Worm (Caenorhabditis elegans) whole organism, young adult: ENCODE results near the gene bath-7.

Source experiments
- C06A6.2 ChIP-seq: fragments of 200-800 bp; sonication (Bioruptor generic); conservative IDR thresholded peaks from 2 replicates; pipeline ENCODE4 v1.3.6; 2022; ENCODE audit warnings: missing genetic modification characterization, missing compliant biosample characterization
- F10E7.11 ChIP-seq: sonication (generic microtip); optimal IDR thresholded peaks from 2 replicates; lab custom pipeline; 2017; ENCODE audit warnings: mild to moderate bottlenecking, missing genetic modification characterization, moderate library complexity, missing compliant biosample characterization
- F49E8.2 ChIP-seq: sonication (generic microtip); optimal IDR thresholded peaks from 3 replicates; lab custom pipeline; 2017; ENCODE audit warnings: missing genetic modification characterization, mild to moderate bottlenecking, missing compliant biosample characterization, antibody characterized with exemption, moderate library complexity; ENCODE audit not compliant: insufficient read depth
- K11D2.4 ChIP-seq: fragments of 200-800 bp; sonication (Bioruptor generic); IDR thresholded peaks from 2 replicates; pipeline ENCODE4 v1.3.6; 2022; ENCODE audit warnings: missing genetic modification reagents, missing genetic modification characterization, missing compliant biosample characterization
- K12H6.12 ChIP-seq: fragments of 200-800 bp; sonication (Bioruptor generic); optimal IDR thresholded peaks from 2 replicates; lab custom pipeline; 2018; ENCODE audit warnings: mild to moderate bottlenecking, missing genetic modification characterization, missing compliant biosample characterization
- Y53G8AR.9 ChIP-seq: fragments of 200-800 bp; sonication (Bioruptor generic); conservative IDR thresholded peaks from 2 replicates; pipeline ENCODE4 v1.3.6; 2022; ENCODE audit warnings: missing genetic modification reagents, missing genetic modification characterization, missing compliant biosample characterization
- Y95B8A.8 ChIP-seq: fragments of 200-800 bp; sonication (Bioruptor generic); IDR thresholded peaks from 2 replicates; pipeline ENCODE4 v1.3.6; 2022; ENCODE audit warnings: missing genetic modification reagents, missing genetic modification characterization, missing compliant biosample characterization
- ZK185.1 ChIP-seq: sonication (generic microtip); optimal IDR thresholded peaks from 2 replicates; lab custom pipeline; 2016; ENCODE audit warnings: mild to moderate bottlenecking, missing genetic modification characterization, missing compliant biosample characterization; ENCODE audit not compliant: poor library complexity, severe bottlenecking
- akir-1 ChIP-seq: fragments of 200-800 bp; sonication (Bioruptor generic); optimal IDR thresholded peaks from 2 replicates; lab custom pipeline; 2018; ENCODE audit warnings: mild to moderate bottlenecking, missing genetic modification characterization, moderate library complexity, missing compliant biosample characterization
- ama-1 ChIP-seq, 3 experiments: fragments of 150-350 bp in 1 of 3; sonication (generic microtip) in 2 of 3; optimal IDR thresholded peaks; 2 replicates each; lab custom pipeline; 2014 to 2018; ENCODE audit warnings: missing biosample characterization in 2 of 3, missing genetic modification characterization in 2 of 3, missing genetic modification reagents in 2 of 3
- atf-7 ChIP-seq: sonication (generic microtip); optimal IDR thresholded peaks from 2 replicates; lab custom pipeline; 2017; ENCODE audit warnings: mild to moderate bottlenecking, missing genetic modification characterization, missing compliant biosample characterization
- attf-5 ChIP-seq: fragments of 200-800 bp; sonication (Bioruptor generic); optimal IDR thresholded peaks from 2 replicates; lab custom pipeline; 2018; ENCODE audit warnings: mild to moderate bottlenecking, missing genetic modification characterization, missing compliant biosample characterization
- die-1 ChIP-seq: sonication (generic microtip); optimal IDR thresholded peaks from 2 replicates; lab custom pipeline; 2016; ENCODE audit warnings: missing genotype, mild to moderate bottlenecking, missing genetic modification characterization, missing compliant biosample characterization
- dox-1 ChIP-seq: fragments of 200-800 bp; sonication (Bioruptor generic); IDR thresholded peaks from 2 replicates; pipeline ENCODE4 v1.3.6; 2022; ENCODE audit warnings: missing genetic modification reagents, missing genetic modification characterization, missing compliant biosample characterization
- dpff-1 ChIP-seq: sonication (generic microtip); optimal IDR thresholded peaks from 2 replicates; lab custom pipeline; 2017; ENCODE audit warnings: mild to moderate bottlenecking, missing genetic modification characterization, missing compliant biosample characterization
- dpl-1 ChIP-seq: fragments of 150-350 bp; optimal IDR thresholded peaks from 2 replicates; lab custom pipeline; 2014; ENCODE audit warnings: missing biosample characterization, missing genetic modification reagents, missing genetic modification characterization
- efl-1 ChIP-seq: fragments of 150-350 bp; optimal IDR thresholded peaks from 2 replicates; lab custom pipeline; 2014; ENCODE audit warnings: missing biosample characterization, missing genetic modification reagents, missing genetic modification characterization
- egl-18 ChIP-seq: fragments of 200-800 bp; sonication (Bioruptor generic); IDR thresholded peaks from 2 replicates; pipeline ENCODE4 v1.3.6; 2022; ENCODE audit warnings: missing genetic modification reagents, missing genetic modification characterization, missing compliant biosample characterization
- egl-44 ChIP-seq: fragments of 200-800 bp; sonication (Bioruptor generic); IDR thresholded peaks from 2 replicates; pipeline ENCODE4 v1.3.6; 2022; ENCODE audit warnings: missing genetic modification reagents, missing genetic modification characterization, missing compliant biosample characterization
- ets-4 ChIP-seq: fragments of 200-800 bp; sonication (Bioruptor generic); optimal IDR thresholded peaks from 2 replicates; lab custom pipeline; 2018; ENCODE audit warnings: mild to moderate bottlenecking, missing genetic modification characterization, missing compliant biosample characterization
- hlh-26 ChIP-seq: fragments of 200-800 bp; sonication (Bioruptor generic); conservative IDR thresholded peaks from 2 replicates; pipeline ENCODE4 v1.3.6; 2022; ENCODE audit warnings: missing genetic modification reagents, missing genetic modification characterization, missing compliant biosample characterization
- hmg-1.2 ChIP-seq: fragments of 200-800 bp; sonication (Bioruptor generic); IDR thresholded peaks from 2 replicates; pipeline ENCODE4 v1.3.6; 2022; ENCODE audit warnings: missing genetic modification reagents, missing genetic modification characterization, missing compliant biosample characterization
- hrde-1 ChIP-seq: sonication (generic microtip); optimal IDR thresholded peaks from 2 replicates; lab custom pipeline; 2016; ENCODE audit warnings: missing genetic modification characterization, mild to moderate bottlenecking, missing compliant biosample characterization, moderate library complexity, missing genotype, missing genetic modification reagents, borderline replicate concordance
- hsf-1 ChIP-seq: fragments of 200-800 bp; sonication (Bioruptor generic); IDR thresholded peaks from 2 replicates; pipeline ENCODE4 v1.3.6; 2022; ENCODE audit warnings: missing genetic modification reagents, missing genetic modification characterization, missing compliant biosample characterization
- lin-54 ChIP-seq: fragments of 200-800 bp; sonication (Bioruptor generic); optimal IDR thresholded peaks from 2 replicates; lab custom pipeline; 2018; ENCODE audit warnings: mild to moderate bottlenecking, missing genetic modification characterization, missing compliant biosample characterization
- madf-10 ChIP-seq: sonication (generic microtip); optimal IDR thresholded peaks from 2 replicates; lab custom pipeline; 2016; ENCODE audit warnings: mild to moderate bottlenecking, missing genetic modification characterization, missing compliant biosample characterization
- madf-3 ChIP-seq: fragments of 200-800 bp; sonication (Bioruptor generic); IDR thresholded peaks from 2 replicates; pipeline ENCODE4 v1.3.6; 2022; ENCODE audit warnings: missing genetic modification reagents, missing genetic modification characterization, missing compliant biosample characterization
- nhr-179 ChIP-seq: sonication (generic microtip); optimal IDR thresholded peaks from 2 replicates; lab custom pipeline; 2016; ENCODE audit warnings: mild to moderate bottlenecking, missing genetic modification characterization, missing compliant biosample characterization
- sdz-38 ChIP-seq: sonication (generic microtip); optimal IDR thresholded peaks from 2 replicates; lab custom pipeline; 2016; ENCODE audit warnings: missing genotype, missing genetic modification characterization, missing compliant biosample characterization
- snpc-4 ChIP-seq, 5 experiments: fragments of 150-350 bp in 1 of 5; sonication (generic microtip) in 4 of 5; optimal IDR thresholded peaks; 2 replicates each; lab custom pipeline; 2014 to 2018; ENCODE audit warnings: missing genetic modification characterization in 5 of 5, missing biosample characterization in 3 of 5, antibody characterized with exemption in 2 of 5, mild to moderate bottlenecking in 2 of 5, missing compliant biosample characterization in 2 of 5, missing genotype in 2 of 5, moderate library complexity in 2 of 5, missing genetic modification reagents in 1 of 5
- somi-1 ChIP-seq: fragments of 200-800 bp; sonication (Bioruptor generic); optimal IDR thresholded peaks from 2 replicates; lab custom pipeline; 2018; ENCODE audit warnings: mild to moderate bottlenecking, missing genetic modification characterization, missing compliant biosample characterization
- unc-62 ChIP-seq: fragments of 150-350 bp; optimal IDR thresholded peaks from 2 replicates; lab custom pipeline; 2014; ENCODE audit warnings: missing biosample characterization, missing genetic modification reagents, missing genetic modification characterization
- xnd-1 ChIP-seq: sonication (generic microtip); optimal IDR thresholded peaks from 2 replicates; lab custom pipeline; 2016; ENCODE audit warnings: missing genotype, missing genetic modification reagents, missing genetic modification characterization, missing compliant biosample characterization

The bath-7 gene

DNA sequence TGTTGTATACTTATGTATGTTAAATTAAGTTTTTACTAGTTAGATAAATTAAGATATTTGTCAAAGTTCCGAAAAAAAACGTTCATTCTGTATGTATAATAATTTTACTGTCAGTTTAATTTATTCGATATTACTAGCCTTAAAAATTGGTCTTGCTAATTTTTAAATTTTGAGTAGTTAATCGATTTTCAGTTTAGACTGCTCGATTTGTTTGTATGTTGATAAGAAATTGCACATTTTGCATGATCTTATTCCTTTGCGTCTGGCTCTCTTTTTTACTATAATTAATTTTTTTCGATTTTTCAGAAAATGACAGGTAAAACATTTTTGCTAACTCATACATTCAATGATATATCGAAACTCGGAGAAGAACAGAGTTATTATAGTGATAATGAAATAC is 21.0 kb downstream of the bath-7 start, which contains the start of gene math-24:
Gene math-24, plus strand, starts transcription at position 301 of the 400 bp plus-strand sequence.
- no peak for TF ChIP-seq dox-1 (GFP tag; lab: Robert Waterston, UW)
- TF ChIP-seq somi-1 (GFP tag; lab: Kevin White, UChicago) = no peak
- no peak for TF ChIP-seq C06A6.2 (GFP tag; lab: Robert Waterston, UW)

DNA sequence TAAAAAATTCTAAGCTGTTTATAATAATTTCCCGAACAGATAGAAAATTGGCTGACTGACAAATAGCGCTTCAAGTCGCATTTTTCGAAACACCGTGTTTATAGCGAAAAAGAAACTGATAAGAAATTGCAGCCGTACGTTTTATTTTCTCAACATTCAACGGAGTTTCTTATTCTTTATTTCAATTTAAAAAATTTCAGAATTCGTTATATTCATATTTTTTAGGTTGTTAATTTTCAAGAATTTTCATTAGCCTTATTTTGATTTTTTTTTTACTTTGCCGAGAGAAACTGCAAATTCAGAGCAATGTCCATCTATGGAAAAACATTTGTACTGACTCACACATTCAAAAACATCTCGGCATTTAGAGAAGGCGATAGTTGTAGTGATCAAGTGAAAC is 23.0 kb downstream of the bath-7 start, which contains the start of gene C46F9.6:
Gene C46F9.6, plus strand, starts transcription at position 301 of the 400 bp plus-strand sequence.
- TF ChIP-seq hrde-1 (tag; lab: Kevin White, UChicago) (no peak), hlh-26 (GFP tag; lab: Robert Waterston, UW) (no peak), snpc-4 (GFP tag; optimal IDR thresholded peaks at IDR 0.05; lab: Kevin White, UChicago) (no peak), snpc-4 (tag; optimal IDR thresholded peaks at IDR 0.05; lab: Kevin White, UChicago) (no peak), nhr-179 (no peak), die-1 (tag; lab: Kevin White, UChicago) (no peak), attf-5 (GFP tag; lab: Kevin White, UChicago) (no peak), dox-1 (GFP tag; lab: Robert Waterston, UW) (no peak), sdz-38 (tag; lab: Kevin White, UChicago) (no peak), hmg-1.2 (GFP tag; lab: Robert Waterston, UW) (no peak), F10E7.11 (no peak), F49E8.2 (tag; lab: Kevin White, UChicago) (no peak), egl-44 (GFP tag; lab: Robert Waterston, UW) (no peak)
- TF ChIP-seq, all 124 proteins: peak for 0

DNA sequence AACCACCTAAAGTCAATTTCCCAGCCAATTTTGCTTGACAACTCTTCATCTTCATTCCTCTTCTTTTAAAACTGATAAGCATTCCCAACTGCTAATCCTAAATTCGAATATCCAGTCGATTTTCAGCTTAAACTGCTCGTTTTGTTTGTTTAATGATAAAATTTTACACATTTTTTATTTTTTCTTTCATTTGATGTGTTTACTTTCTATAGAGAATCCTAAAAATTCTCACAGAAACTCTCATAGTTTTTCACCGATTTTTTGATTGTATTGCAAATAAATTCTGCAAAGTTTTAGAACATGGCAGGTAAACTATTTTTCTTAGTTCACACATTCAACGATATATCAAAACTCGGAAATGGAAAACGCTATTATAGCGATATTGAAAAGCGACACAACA is 25.2 kb downstream of the bath-7 start, which contains the start of gene math-25:
Gene math-25, plus strand, starts transcription at position 301 of the 400 bp plus-strand sequence.
- TF ChIP-seq K11D2.4 = no peak
- TF ChIP-seq somi-1 (GFP tag; lab: Kevin White, UChicago) = no peak
- no peak for TF ChIP-seq ama-1 (optimal IDR thresholded peaks at IDR 0.05; lab: Kevin White, UChicago)
- TF ChIP-seq ama-1 (GFP tag; optimal IDR thresholded peaks at IDR 0.05; lab: Kevin White, UChicago) = no peak
- TF ChIP-seq akir-1 = no peak
- TF ChIP-seq efl-1 (GFP tag; lab: Kevin White, UChicago) = no peak
- no peak for TF ChIP-seq lin-54 (GFP tag; lab: Kevin White, UChicago)
- no peak for TF ChIP-seq xnd-1 (tag; lab: Kevin White, UChicago)
- no peak for TF ChIP-seq dpl-1 (GFP tag; lab: Kevin White, UChicago)
- no peak for TF ChIP-seq attf-5 (GFP tag; lab: Kevin White, UChicago)
- no peak for TF ChIP-seq atf-7 (tag; lab: Kevin White, UChicago)
- TF ChIP-seq hsf-1 (GFP tag; lab: Robert Waterston, UW) = no peak
- TF ChIP-seq egl-18 (GFP tag; lab: Robert Waterston, UW) = no peak
- TF ChIP-seq hlh-26 (GFP tag; lab: Robert Waterston, UW) = no peak
- TF ChIP-seq ets-4 (GFP tag; lab: Kevin White, UChicago) = no peak
- TF ChIP-seq madf-3 (GFP tag; lab: Robert Waterston, UW) = no peak
- TF ChIP-seq, all 124 proteins: peak for 0

DNA sequence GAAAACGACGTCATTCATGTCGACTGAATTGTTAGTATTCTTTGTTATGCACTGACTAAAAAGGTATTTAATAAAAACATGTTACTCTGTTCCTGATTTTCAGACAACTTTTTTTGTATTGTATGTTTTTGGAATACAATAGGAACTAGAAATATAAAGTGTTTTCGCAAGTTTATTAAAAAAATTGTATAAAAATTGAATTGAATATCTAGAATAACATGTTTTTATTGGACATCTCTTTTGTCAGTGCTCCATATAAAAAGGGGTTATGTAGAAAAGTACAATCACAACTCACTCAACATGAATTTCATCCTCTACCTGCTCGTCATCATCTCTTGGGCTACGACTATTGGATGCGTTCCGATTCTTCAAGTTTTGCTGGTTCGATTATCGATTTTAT is 25.6 kb downstream of the bath-7 start, which contains the start of gene C46F9.5:
Gene C46F9.5, plus strand, starts transcription at position 301 of the 400 bp plus-strand sequence.
- TF ChIP-seq K12H6.12 (tag; lab: Kevin White, UChicago) = no peak
- TF ChIP-seq unc-62 (GFP tag; lab: Kevin White, UChicago) = no peak
- TF ChIP-seq Y95B8A.8 = no peak
- no peak for TF ChIP-seq madf-10 (tag; lab: Kevin White, UChicago)
- no peak for TF ChIP-seq Y53G8AR.9
- no peak for TF ChIP-seq ZK185.1 (tag; lab: Kevin White, UChicago)
- no peak for TF ChIP-seq dpff-1 (tag; lab: Kevin White, UChicago)
- TF ChIP-seq, all 124 proteins: peak for 0
